Worm (Caenorhabditis elegans) whole organism, L2 larva: Measurements from ENCODE around the gene npr-32.

Experiments
- C34F6.9 ChIP-seq: fragments of 150-350 bp; optimal IDR thresholded peaks from 2 replicates; lab custom pipeline; 2014; ENCODE audit warnings: missing biosample characterization, missing genetic modification characterization
- F13H6.1 ChIP-seq: sonication (generic microtip); optimal IDR thresholded peaks from 2 replicates; lab custom pipeline; 2016; ENCODE audit warnings: missing genetic modification characterization, missing compliant biosample characterization
- R02D3.7 ChIP-seq: fragments of 150-350 bp; optimal IDR thresholded peaks from 2 replicates; lab custom pipeline; 2014; ENCODE audit warnings: missing biosample characterization, missing genetic modification characterization
- Y55F3AM.14 ChIP-seq: fragments of 200-800 bp; sonication (Bioruptor generic); optimal IDR thresholded peaks from 2 replicates; lab custom pipeline; 2018; ENCODE audit warnings: mild to moderate bottlenecking, missing genetic modification characterization, missing compliant biosample characterization
- alr-1 ChIP-seq: fragments of 150-350 bp; optimal IDR thresholded peaks from 2 replicates; lab custom pipeline; 2014; ENCODE audit warnings: missing biosample characterization, missing genetic modification characterization
- aly-2 ChIP-seq: fragments of 150-350 bp; optimal IDR thresholded peaks from 2 replicates; lab custom pipeline; 2014; ENCODE audit warnings: missing biosample characterization, missing genetic modification characterization
- ceh-16 ChIP-seq: fragments of 150-350 bp; optimal IDR thresholded peaks from 2 replicates; lab custom pipeline; 2014; ENCODE audit warnings: missing biosample characterization, missing genetic modification characterization
- crh-2 ChIP-seq: sonication (generic microtip); optimal IDR thresholded peaks from 2 replicates; lab custom pipeline; 2017; ENCODE audit warnings: missing biosample characterization, missing genetic modification characterization
- dmd-4 ChIP-seq: sonication (generic microtip); optimal IDR thresholded peaks from 2 replicates; lab custom pipeline; 2017; ENCODE audit warnings: missing biosample characterization, missing genetic modification characterization
- egl-27 ChIP-seq: sonication (generic microtip); optimal IDR thresholded peaks from 3 replicates; lab custom pipeline; 2017; ENCODE audit warnings: missing biosample characterization, missing genetic modification reagents, missing genetic modification characterization
- elt-1 ChIP-seq: fragments of 150-350 bp; optimal IDR thresholded peaks from 2 replicates; lab custom pipeline; 2014; ENCODE audit warnings: missing biosample characterization, missing genetic modification characterization
- elt-3 ChIP-seq: sonication (generic microtip); optimal IDR thresholded peaks from 2 replicates; lab custom pipeline; 2017; ENCODE audit warnings: missing biosample characterization, missing genetic modification characterization
- fos-1 ChIP-seq: fragments of 150-350 bp; optimal IDR thresholded peaks from 2 replicates; lab custom pipeline; 2014; ENCODE audit warnings: missing biosample characterization, missing genetic modification characterization
- gmeb-1 ChIP-seq: fragments of 150-350 bp; optimal IDR thresholded peaks from 2 replicates; lab custom pipeline; 2014; ENCODE audit warnings: missing biosample characterization, missing genetic modification characterization
- lin-11 ChIP-seq: fragments of 150-350 bp; sonication (generic microtip); optimal IDR thresholded peaks from 2 replicates; lab custom pipeline; 2014; ENCODE audit warnings: missing biosample characterization, missing genetic modification characterization, inconsistent platforms, mixed read lengths
- lin-39 ChIP-seq: fragments of 150-350 bp; optimal IDR thresholded peaks from 2 replicates; lab custom pipeline; 2014; ENCODE audit warnings: missing biosample characterization, missing genetic modification reagents, missing genetic modification characterization
- lsy-2 ChIP-seq, 2 experiments: fragments of 150-350 bp in 1 of 2; sonication (generic microtip) in 1 of 2; optimal IDR thresholded peaks; 2 replicates each; lab custom pipeline; 2014 to 2017; ENCODE audit warnings: missing biosample characterization in 2 of 2, missing genetic modification characterization in 2 of 2
- mab-5 ChIP-seq: fragments of 150-350 bp; optimal IDR thresholded peaks from 2 replicates; lab custom pipeline; 2014; ENCODE audit warnings: missing biosample characterization, missing genetic modification characterization
- mbf-1 ChIP-seq: sonication (generic microtip); optimal IDR thresholded peaks from 2 replicates; lab custom pipeline; 2017; ENCODE audit warnings: missing biosample characterization, missing genetic modification characterization
- mdl-1 ChIP-seq, 2 experiments: fragments of 150-350 bp in 1 of 2; sonication (generic microtip) in 1 of 2; optimal IDR thresholded peaks; 2 replicates each; lab custom pipeline; 2017; ENCODE audit warnings: missing biosample characterization in 2 of 2, missing genetic modification characterization in 2 of 2
- nhr-10 ChIP-seq: sonication (generic microtip); optimal IDR thresholded peaks from 2 replicates; lab custom pipeline; 2017; ENCODE audit warnings: missing biosample characterization, missing genetic modification characterization
- nhr-11 ChIP-seq: fragments of 150-350 bp; optimal IDR thresholded peaks from 2 replicates; lab custom pipeline; 2014; ENCODE audit warnings: missing biosample characterization, missing genetic modification characterization
- nhr-12 ChIP-seq: fragments of 150-350 bp; optimal IDR thresholded peaks from 2 replicates; lab custom pipeline; 2014; ENCODE audit warnings: missing biosample characterization, missing genetic modification characterization
- nhr-129 ChIP-seq: fragments of 150-350 bp; optimal IDR thresholded peaks from 2 replicates; lab custom pipeline; 2014; ENCODE audit warnings: missing biosample characterization, missing genetic modification characterization
- nhr-21 ChIP-seq: fragments of 150-350 bp; optimal IDR thresholded peaks from 2 replicates; lab custom pipeline; 2014; ENCODE audit warnings: missing biosample characterization, missing genetic modification characterization
- nhr-23 ChIP-seq: fragments of 150-350 bp; optimal IDR thresholded peaks from 2 replicates; lab custom pipeline; 2014; ENCODE audit warnings: missing biosample characterization, missing genetic modification reagents, missing genetic modification characterization
- nhr-237 ChIP-seq: fragments of 150-350 bp; optimal IDR thresholded peaks from 2 replicates; lab custom pipeline; 2014; ENCODE audit warnings: missing biosample characterization, missing genetic modification characterization
- nhr-25 ChIP-seq: fragments of 150-350 bp; sonication (generic microtip); optimal IDR thresholded peaks from 3 replicates; lab custom pipeline; 2014; ENCODE audit warnings: missing biosample characterization, missing genetic modification characterization
- nhr-6 ChIP-seq: fragments of 150-350 bp; optimal IDR thresholded peaks from 2 replicates; lab custom pipeline; 2014; ENCODE audit warnings: missing biosample characterization, missing genetic modification characterization
- nhr-77 ChIP-seq: fragments of 150-350 bp; optimal IDR thresholded peaks from 2 replicates; lab custom pipeline; 2014; ENCODE audit warnings: missing biosample characterization, missing genetic modification characterization
- sem-4 ChIP-seq: fragments of 150-350 bp; optimal IDR thresholded peaks from 2 replicates; lab custom pipeline; 2014; ENCODE audit warnings: missing biosample characterization, missing genetic modification reagents, missing genetic modification characterization
- skn-1 ChIP-seq: sonication (generic microtip); optimal IDR thresholded peaks from 2 replicates; lab custom pipeline; 2017; ENCODE audit warnings: missing biosample characterization, missing genetic modification characterization
- sma-9 ChIP-seq, 2 experiments: fragments of 150-350 bp in 1 of 2; sonication (generic microtip) in 1 of 2; optimal IDR thresholded peaks; 2 replicates each; lab custom pipeline; 2014 to 2016; ENCODE audit warnings: missing genetic modification characterization in 2 of 2, mild to moderate bottlenecking in 1 of 2, missing biosample characterization in 1 of 2, missing compliant biosample characterization in 1 of 2, missing genetic modification reagents in 1 of 2, moderate library complexity in 1 of 2
- unc-55 ChIP-seq: fragments of 150-350 bp; sonication (generic microtip); optimal IDR thresholded peaks from 3 replicates; lab custom pipeline; 2014; ENCODE audit warnings: missing biosample characterization, missing genetic modification reagents, missing genetic modification characterization
- zag-1 ChIP-seq: fragments of 150-350 bp; optimal IDR thresholded peaks from 2 replicates; lab custom pipeline; 2014; ENCODE audit warnings: missing biosample characterization, missing genetic modification characterization
- ztf-11 ChIP-seq: sonication (generic microtip); optimal IDR thresholded peaks from 2 replicates; lab custom pipeline; 2017; ENCODE audit warnings: missing biosample characterization, missing genetic modification characterization
- ztf-4 ChIP-seq: fragments of 150-350 bp; optimal IDR thresholded peaks from 2 replicates; lab custom pipeline; 2014; ENCODE audit warnings: missing biosample characterization, missing genetic modification characterization

The npr-32 gene

ce11 chrIV:17264714-17265113 lies 33.9 kb upstream of the npr-32 start, which contains the start of gene F26D10.13:
TSS of gene F26D10.13 (minus strand) at chrIV:17264814.
- TF ChIP-seq nhr-6 (tag; lab: Kevin White, UChicago) (no peak), mab-5 (tag; lab: Kevin White, UChicago) (no peak), ztf-11 (tag; lab: Kevin White, UChicago) (no peak), sma-9 (GFP tag; optimal IDR thresholded peaks at IDR 0.05; lab: Kevin White, UChicago) (no peak), sma-9 (tag; optimal IDR thresholded peaks at IDR 0.05; lab: Kevin White, UChicago) (no peak), alr-1 (no peak), unc-55 (GFP tag; lab: Kevin White, UChicago) (no peak), Y55F3AM.14 (GFP tag; lab: Kevin White, UChicago) (no peak), fos-1 (tag; lab: Kevin White, UChicago) (no peak)
- TF ChIP-seq, all 48 proteins: peak for 0

DNA sequence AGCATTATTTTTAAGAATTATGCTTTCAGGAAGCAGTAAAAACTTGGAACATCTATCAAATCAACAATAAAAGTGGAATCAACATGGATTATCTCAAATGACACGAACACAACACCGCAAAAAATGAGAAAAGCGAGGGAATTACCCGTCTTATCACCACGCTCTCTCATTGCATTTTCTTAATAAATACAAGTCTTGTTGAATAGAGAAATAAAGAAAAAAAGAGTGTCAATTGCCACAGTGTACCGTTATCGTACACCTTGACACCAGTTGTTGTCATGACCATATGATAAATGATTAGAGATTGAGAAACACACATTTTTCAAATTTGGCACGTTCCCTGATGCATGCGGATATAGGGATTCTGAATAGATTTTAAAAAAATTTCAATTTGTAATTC lies 32.9 kb upstream of the npr-32 start:
- peak; percentile 56 for TF ChIP-seq gmeb-1 (tag; lab: Kevin White, UChicago)
- peak in 1 of 2 experiments; percentile 6 for TF ChIP-seq lsy-2 (tag; optimal IDR thresholded peaks at IDR 0.05; lab: Kevin White, UChicago)
- TF ChIP-seq nhr-129 (tag; lab: Kevin White, UChicago): peak; percentile 20
- TF ChIP-seq mdl-1 (tag; optimal IDR thresholded peaks at IDR 0.05; lab: Kevin White, UChicago): no peak
- TF ChIP-seq nhr-21 (tag; lab: Kevin White, UChicago): peak; percentile 75
- no peak for TF ChIP-seq mab-5 (tag; lab: Kevin White, UChicago)
- TF ChIP-seq fos-1 (tag; lab: Kevin White, UChicago): peak; percentile 92
- TF ChIP-seq nhr-25 (tag; lab: Kevin White, UChicago): peak; percentile 27
- TF ChIP-seq R02D3.7 (tag; lab: Kevin White, UChicago): no peak
- TF ChIP-seq crh-2 (tag; lab: Kevin White, UChicago): peak; percentile 74
- no peak for TF ChIP-seq ceh-16
- TF ChIP-seq F13H6.1 (tag; lab: Kevin White, UChicago): peak; percentile 54
- no peak for TF ChIP-seq lin-39

ce11 chrIV:17262385-17262784 lies 31.5 kb upstream of the npr-32 start, which contains the start of gene ZK550.6:
TSS of gene ZK550.6 (minus strand) at chrIV:17262485.
- TF ChIP-seq F13H6.1 (tag; lab: Kevin White, UChicago) (no peak), nhr-77 (tag; lab: Kevin White, UChicago) (no peak), nhr-21 (tag; lab: Kevin White, UChicago) (no peak), nhr-23 (tag; lab: Kevin White, UChicago) (no peak), mab-5 (tag; lab: Kevin White, UChicago) (no peak), aly-2 (tag; lab: Kevin White, UChicago) (no peak), nhr-12 (tag; lab: Kevin White, UChicago) (no peak), lin-11 (tag; lab: Kevin White, UChicago) (no peak), lin-39 (no peak), sem-4 (no peak)

- TF ChIP-seq ztf-4 (tag; lab: Kevin White, UChicago) (no peak), nhr-6 (tag; lab: Kevin White, UChicago) (no peak), mdl-1 (tag; optimal IDR thresholded peaks at IDR 0.05; lab: Kevin White, UChicago) (no peak), sem-4 (no peak), C34F6.9 (tag; lab: Kevin White, UChicago) (no peak), aly-2 (tag; lab: Kevin White, UChicago) (no peak), crh-2 (tag; lab: Kevin White, UChicago) (no peak), zag-1 (tag; lab: Kevin White, UChicago) (no peak), elt-1 (tag; lab: Kevin White, UChicago) (no peak), unc-55 (GFP tag; lab: Kevin White, UChicago) (no peak), skn-1 (tag; lab: Kevin White, UChicago) (no peak), egl-27 (tag; lab: Kevin White, UChicago) (no peak), dmd-4 (tag; lab: Kevin White, UChicago) (no peak), nhr-10 (no peak), mbf-1 (no peak), nhr-11 (no peak), nhr-21 (tag; lab: Kevin White, UChicago) (no peak), nhr-237 (tag; lab: Kevin White, UChicago) (no peak), elt-3 (tag; lab: Kevin White, UChicago) (no peak), mab-5 (tag; lab: Kevin White, UChicago) (no peak)
Observed at ce11 chrIV:17259310-17259709, 28.5 kb upstream of the npr-32 start, which contains the start of gene phyh-1. TSS of gene phyh-1 (minus strand) at chrIV:17259410.
